Worm (Caenorhabditis elegans) whole organism, midembryonic: Measurements from ENCODE around the gene ccm-3.

Experiments used
- flt-1 ChIP-seq: fragments of 200-800 bp; sonication (Bioruptor generic); IDR thresholded peaks from 2 replicates; pipeline ENCODE4 v1.3.6; 2022; ENCODE audit warnings: missing genetic modification characterization, missing compliant biosample characterization
- klf-2 ChIP-seq: fragments of 200-800 bp; sonication (Bioruptor generic); conservative IDR thresholded peaks from 2 replicates; pipeline ENCODE4 v1.3.6; 2022; ENCODE audit warnings: missing genetic modification reagents, missing genetic modification characterization, missing compliant biosample characterization
- med-1 ChIP-seq: sonication (generic microtip); optimal IDR thresholded peaks from 2 replicates; lab custom pipeline; 2017; ENCODE audit warnings: missing genetic modification characterization, mild to moderate bottlenecking, missing compliant biosample characterization, antibody characterized with exemption, missing genetic modification reagents; ENCODE audit not compliant: insufficient read depth

DNA sequence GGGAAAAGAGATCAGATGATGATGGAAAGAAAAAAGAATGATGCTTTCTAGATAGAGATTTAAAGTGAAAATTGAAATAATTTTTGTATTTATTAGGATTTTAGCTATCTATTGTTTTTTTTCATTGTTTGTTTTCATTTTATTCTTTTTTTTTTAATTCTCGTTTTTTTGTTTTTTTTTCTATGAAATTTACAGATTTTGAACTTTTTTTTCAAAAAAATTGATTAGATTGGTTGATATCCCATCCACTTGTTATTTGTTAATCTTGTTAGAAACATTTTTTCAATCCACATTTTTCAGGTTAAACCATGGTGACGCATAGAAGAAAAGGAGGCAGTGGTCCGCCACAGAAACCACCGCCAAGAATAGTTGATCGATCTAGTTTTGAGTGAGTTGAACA, 23.0 kb downstream of the ccm-3 start, which contains the start of gene algn-9:
- TF ChIP-seq klf-2 (GFP tag; lab: Robert Waterston, UW) (no peak), flt-1 (GFP tag; lab: Robert Waterston, UW) (no peak), med-1 (GFP tag; lab: Kevin White, UChicago) (no peak)
